Worm (Caenorhabditis elegans): ENCODE data around the gene F44E5.2.

DNA sequence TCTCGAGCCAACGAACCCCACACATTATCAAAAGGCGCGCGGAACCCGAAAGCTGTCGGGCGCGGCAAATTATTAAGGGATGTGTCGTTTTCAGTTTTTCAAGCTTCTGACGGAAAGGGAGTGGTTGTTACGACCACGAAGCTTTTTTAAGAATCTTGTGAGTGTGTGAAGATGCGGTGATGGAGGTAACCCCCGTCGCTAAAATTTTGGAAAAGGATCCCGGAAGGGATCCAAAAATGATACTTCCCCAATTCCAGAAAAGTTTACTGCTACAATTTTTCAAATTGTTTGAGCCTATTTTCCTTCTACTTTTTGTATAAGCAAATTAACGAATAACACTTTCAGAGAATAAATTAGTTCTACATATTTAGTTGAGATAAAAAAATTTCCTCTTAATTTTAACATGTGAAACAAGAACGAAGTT is 9.9 kb upstream of the F44E5.2 start:
- TF ChIP-seq dao-5 (tag; optimal IDR thresholded peaks at IDR 0.05), result no peak
- peak; percentile 87 for TF ChIP-seq W03F9.2 (tag; optimal IDR thresholded peaks at IDR 0.05)
- TF ChIP-seq him-1 (tag; optimal IDR thresholded peaks at IDR 0.05), result peak; percentile 13
